Worm (Caenorhabditis elegans) whole organism, early embryonic: ENCODE data around the gene spo-11.

Experiments
- ama-1 ChIP-seq: fragments of 150-350 bp; optimal IDR thresholded peaks from 2 replicates; lab custom pipeline; 2014
- ceh-13 ChIP-seq: fragments of 200-800 bp; sonication (Bioruptor generic); optimal IDR thresholded peaks from 2 replicates; lab custom pipeline; 2018; ENCODE audit warnings: mild to moderate bottlenecking, missing genetic modification characterization, missing compliant biosample characterization
- ceh-36 ChIP-seq: sonication (generic microtip); optimal IDR thresholded peaks from 2 replicates; lab custom pipeline; 2016; ENCODE audit warnings: missing genetic modification characterization, inconsistent platforms, missing compliant biosample characterization
- ets-7 ChIP-seq: sonication (generic microtip); optimal IDR thresholded peaks from 2 replicates; lab custom pipeline; 2016; ENCODE audit warnings: missing genotype, missing genetic modification characterization, missing compliant biosample characterization
- hmg-4 ChIP-seq: fragments of 200-800 bp; sonication (Bioruptor generic); optimal IDR thresholded peaks from 2 replicates; lab custom pipeline; 2018; ENCODE audit warnings: mild to moderate bottlenecking, missing genetic modification characterization, missing compliant biosample characterization
- scrt-1 ChIP-seq: fragments of 200-800 bp; sonication (Bioruptor generic); IDR thresholded peaks from 2 replicates; pipeline ENCODE4 v1.3.6; 2022; ENCODE audit warnings: missing genetic modification characterization, missing compliant biosample characterization

DNA sequence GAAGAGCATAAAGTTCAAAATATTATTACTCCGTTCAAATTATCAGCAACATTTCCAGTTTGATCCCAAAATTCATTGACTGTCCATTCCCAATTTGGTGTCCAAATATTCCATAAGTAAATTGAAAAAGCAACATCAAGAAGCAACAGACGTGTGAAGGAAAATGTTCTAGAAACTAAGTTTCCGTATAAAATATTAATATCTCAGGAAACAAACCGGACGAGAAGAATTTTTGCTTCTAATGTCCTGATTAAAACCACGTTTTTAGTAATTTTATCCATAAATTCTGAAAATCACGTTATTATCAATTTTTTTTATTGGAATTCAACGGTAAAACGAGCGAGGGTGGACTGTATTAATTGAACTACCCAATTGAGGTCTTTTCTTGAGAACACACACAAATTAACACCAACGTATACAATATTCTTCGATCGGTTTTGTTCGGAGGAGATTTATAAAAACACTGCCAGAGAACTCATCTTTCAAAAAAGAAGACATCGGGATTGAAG is 22.4 kb upstream of the spo-11 start, which contains the start of gene pigq-1:
- TF ChIP-seq ama-1 (lab: Kevin White, UChicago) (no peak), ets-7 (no peak), ceh-13 (no peak), scrt-1 (GFP tag; lab: Robert Waterston, UW) (no peak), ceh-36 (tag; lab: Kevin White, UChicago) (no peak), hmg-4 (no peak)
